Fruit fly (Drosophila melanogaster): ENCODE measurements around the gene CG13775.
A peak's percentile ranks its signal among the peaks of the same experiment; 100 is the strongest.

Gene CG13775

DNA sequence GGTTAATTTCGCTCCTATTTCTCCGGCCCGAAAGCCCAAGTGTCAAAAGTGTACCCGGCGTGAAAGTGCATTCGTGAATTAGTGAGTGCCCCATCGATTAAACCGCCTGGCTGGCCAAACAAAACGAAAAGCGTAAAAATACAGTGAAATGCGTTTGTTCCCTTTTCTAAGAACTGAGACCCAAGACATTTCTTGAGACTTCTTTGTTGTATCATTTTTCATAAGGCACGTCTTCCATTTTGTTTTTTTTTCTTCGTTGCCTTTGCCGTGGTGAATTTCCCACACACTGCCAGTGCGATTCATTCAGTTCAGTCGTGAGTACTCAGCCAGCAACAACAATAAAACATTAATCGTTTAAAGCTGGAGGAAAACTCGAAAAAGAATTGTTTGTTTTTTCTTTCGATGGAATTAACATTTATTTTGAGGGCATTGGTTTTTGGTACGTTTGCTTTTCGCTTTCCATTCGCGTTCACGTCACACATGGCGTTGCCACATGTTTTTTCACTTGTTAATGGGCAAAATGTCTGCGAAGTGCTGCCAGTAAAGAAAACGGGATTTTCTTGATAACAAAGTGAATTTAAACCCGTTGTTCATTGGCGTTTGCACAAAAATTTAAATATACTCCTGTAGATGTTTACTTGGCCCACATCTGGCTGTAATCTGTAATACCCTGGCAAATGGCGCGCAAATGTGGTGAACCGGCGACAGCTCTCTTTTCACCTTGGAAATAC lies 35.2 kb downstream of the CG13775 start (continued):
- TF ChIP-seq tap (tag; optimal IDR thresholded peaks at IDR 0.05) (peak; percentile 14), CG12299 (tag; optimal IDR thresholded peaks at IDR 0.05) (no peak), CrebB (tag; optimal IDR thresholded peaks at IDR 0.05) (no peak), CG3163 (GFP tag; optimal IDR thresholded peaks at IDR 0.05) (no peak), Hsf (GFP tag; optimal IDR thresholded peaks at IDR 0.05) (no peak), tna (GFP tag; IDR thresholded peaks at IDR 0.05; ENCODE audit: partially characterized antibody) (no peak), MESR4 (GFP tag; optimal IDR thresholded peaks at IDR 0.05) (no peak), CG7271 (tag; optimal IDR thresholded peaks at IDR 0.05) (no peak), zen (tag; optimal IDR thresholded peaks at IDR 0.05) (no peak), Abd-B (GFP tag; optimal IDR thresholded peaks at IDR 0.05) (no peak), CG6689 (GFP tag; IDR thresholded peaks at IDR 0.05) (no peak), bsh (GFP tag; optimal IDR thresholded peaks at IDR 0.05) (peak in 1 of 2 experiments; percentile 7), Optix (GFP tag; IDR thresholded peaks at IDR 0.05) (no peak), luna (GFP tag; optimal IDR thresholded peaks at IDR 0.05) (no peak), Eip74EF (GFP tag; optimal IDR thresholded peaks at IDR 0.05) (no peak), CG8388 (GFP tag; optimal IDR thresholded peaks at IDR 0.05) (no peak), zfh1 (GFP tag; IDR thresholded peaks at IDR 0.05) (no peak), CG6254 (GFP tag; optimal IDR thresholded peaks at IDR 0.05) (no peak), CG12104 (GFP tag; optimal IDR thresholded peaks at IDR 0.05) (no peak), CG7963 (GFP tag; IDR thresholded peaks at IDR 0.05; ENCODE audit: partially characterized antibody) (no peak), Hr39 (optimal IDR thresholded peaks at IDR 0.05) (no peak), CG10565 (GFP tag; optimal IDR thresholded peaks at IDR 0.05) (no peak), CG10267 (tag; optimal IDR thresholded peaks at IDR 0.05) (no peak), Nf-YC (tag; optimal IDR thresholded peaks at IDR 0.05) (no peak), wdn (GFP tag; IDR thresholded peaks at IDR 0.05) (no peak), mirr (GFP tag; optimal IDR thresholded peaks at IDR 0.05) (no peak), CG6791 (GFP tag; IDR thresholded peaks at IDR 0.05; ENCODE audit: partially characterized antibody) (no peak), tin (GFP tag; optimal IDR thresholded peaks at IDR 0.05) (no peak), CG31224 (GFP tag; IDR thresholded peaks at IDR 0.05) (no peak), Lim3 (GFP tag; IDR thresholded peaks at IDR 0.05) (no peak), Doc3 (GFP tag; IDR thresholded peaks at IDR 0.05; ENCODE audit: partially characterized antibody) (no peak), CG17328 (GFP tag; IDR thresholded peaks at IDR 0.05) (no peak), Med (GFP tag) (peak; percentile 67), Dad (GFP tag; optimal IDR thresholded peaks at IDR 0.05) (no peak), Elba2 (GFP tag; optimal IDR thresholded peaks at IDR 0.05) (no peak), aop (GFP tag; IDR thresholded peaks at IDR 0.05) (no peak), Neu2 (GFP tag; optimal IDR thresholded peaks at IDR 0.05; ENCODE audit: borderline replicate concordance) (no peak), CG9797 (GFP tag; optimal IDR thresholded peaks at IDR 0.05) (no peak), pho (GFP tag; optimal IDR thresholded peaks at IDR 0.05) (no peak), CG7372 (GFP tag; IDR thresholded peaks at IDR 0.05) (no peak), grau (tag; optimal IDR thresholded peaks at IDR 0.05) (no peak), CG13296 (GFP tag; optimal IDR thresholded peaks at IDR 0.05) (no peak), HmgD (GFP tag; optimal IDR thresholded peaks at IDR 0.05) (no peak), ems (GFP tag; optimal IDR thresholded peaks at IDR 0.05) (no peak), CG5180 (GFP tag; optimal IDR thresholded peaks at IDR 0.05) (no peak), Sox100B (GFP tag; optimal IDR thresholded peaks at IDR 0.05) (no peak), CG8765 (GFP tag; IDR thresholded peaks at IDR 0.05) (no peak), br (optimal IDR thresholded peaks at IDR 0.05) (no peak), C15 (GFP tag; IDR thresholded peaks at IDR 0.05) (no peak), Gug (GFP tag; IDR thresholded peaks at IDR 0.05) (no peak), CG14441 (GFP tag; IDR thresholded peaks at IDR 0.05) (no peak)

All from whole organism, embryonic.